Fruit fly (Drosophila melanogaster): ENCODE data around the gene CG12795.
A peak's percentile ranks its signal among the peaks of the same experiment; 100 is the strongest.

The CG12795 gene

DNA sequence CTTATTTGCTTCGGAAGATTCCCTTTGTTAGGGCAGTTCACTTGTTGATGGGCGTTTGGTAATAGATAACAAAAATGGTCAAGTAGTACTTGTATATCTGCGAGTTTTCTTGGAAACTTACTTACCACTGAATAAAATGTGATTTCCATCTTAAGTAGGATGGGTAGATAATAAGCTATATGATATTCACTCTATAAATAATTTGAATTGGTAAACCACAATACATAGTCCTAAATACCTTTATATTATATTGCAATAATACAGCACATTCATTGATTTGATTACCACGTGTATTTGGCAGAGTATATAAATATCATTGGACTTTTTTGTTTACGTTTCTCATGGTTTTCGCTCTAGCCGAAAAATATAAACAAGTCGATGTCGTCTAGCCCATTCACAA lies 23.7 kb downstream of the CG12795 start (continued):
- peak; percentile 10; the same call in 1 of the 4 replicates for TF ChIP-seq Gug (GFP tag; IDR thresholded peaks at IDR 0.05)
- TF ChIP-seq CG7745 (tag; optimal IDR thresholded peaks at IDR 0.05) = no peak
- TF ChIP-seq emc (GFP tag; optimal IDR thresholded peaks at IDR 0.05) = no peak
- TF ChIP-seq chn (GFP tag; optimal IDR thresholded peaks at IDR 0.05) = peak; percentile 32
- 0 out of 2 replicates have a peak, but pooled peaks have one; percentile 54 for TF ChIP-seq E2f1 (GFP tag; IDR thresholded peaks at IDR 0.05)
- peak; percentile 65 for TF ChIP-seq Oli (tag; optimal IDR thresholded peaks at IDR 0.05)
- TF ChIP-seq CG8765 (GFP tag; IDR thresholded peaks at IDR 0.05) = no peak
- no peak for TF ChIP-seq MESR4 (GFP tag; optimal IDR thresholded peaks at IDR 0.05)
- peak; percentile 3 for TF ChIP-seq gcm (GFP tag; optimal IDR thresholded peaks at IDR 0.05)
- peak; percentile 45; the same call in 1 of the 2 replicates for TF ChIP-seq gsb (GFP tag; IDR thresholded peaks at IDR 0.05)
- TF ChIP-seq CG8290 (GFP tag; optimal IDR thresholded peaks at IDR 0.05) = no peak
- peak in 1 of 2 experiments; percentile 35 for TF ChIP-seq CG8290 (tag; optimal IDR thresholded peaks at IDR 0.05)
- TF ChIP-seq run (tag; optimal IDR thresholded peaks at IDR 0.05) = peak; percentile 33
- no peak for TF ChIP-seq C15 (GFP tag; IDR thresholded peaks at IDR 0.05)
- no peak for TF ChIP-seq Poxn (GFP tag; IDR thresholded peaks at IDR 0.05)
- no peak for TF ChIP-seq CG6254 (GFP tag; optimal IDR thresholded peaks at IDR 0.05)
- no peak for TF ChIP-seq TFAM (GFP tag; optimal IDR thresholded peaks at IDR 0.05)
- peak; percentile 52 for TF ChIP-seq Fer3 (tag; optimal IDR thresholded peaks at IDR 0.05)
- peak; percentile 74 for TF ChIP-seq CG12391 (tag; optimal IDR thresholded peaks at IDR 0.05)
- no peak for TF ChIP-seq Dref (GFP tag; IDR thresholded peaks at IDR 0.05)
- TF ChIP-seq bsh (GFP tag; optimal IDR thresholded peaks at IDR 0.05) = peak in 1 of 2 experiments; percentile 42
- TF ChIP-seq CG9932 (GFP tag; IDR thresholded peaks at IDR 0.05) = peak; percentile 65
- TF ChIP-seq grn (GFP tag; optimal IDR thresholded peaks at IDR 0.05) = no peak
- TF ChIP-seq Ets97D (GFP tag; optimal IDR thresholded peaks at IDR 0.05) = no peak
- peak; percentile 68 for TF ChIP-seq CG17385 (GFP tag; optimal IDR thresholded peaks at IDR 0.05)
- TF ChIP-seq sima (GFP tag; optimal IDR thresholded peaks at IDR 0.05) = no peak
- peak; percentile 10 for TF ChIP-seq Vsx1 (GFP tag; optimal IDR thresholded peaks at IDR 0.05)
- peak; percentile 18 for TF ChIP-seq Deaf1 (tag; optimal IDR thresholded peaks at IDR 0.05)
- TF ChIP-seq H15 (GFP tag; IDR thresholded peaks at IDR 0.05) = 0 out of 3 replicates have a peak, but pooled peaks have one; percentile 44
- no peak for TF ChIP-seq CG11398 (GFP tag; optimal IDR thresholded peaks at IDR 0.05)
- peak; percentile 49 for TF ChIP-seq Hr3 (GFP tag; optimal IDR thresholded peaks at IDR 0.05)
- TF ChIP-seq Usf (GFP tag; optimal IDR thresholded peaks at IDR 0.05) = no peak
- TF ChIP-seq zfh1 (GFP tag; IDR thresholded peaks at IDR 0.05) = no peak
- TF ChIP-seq CG10147 (GFP tag; optimal IDR thresholded peaks at IDR 0.05) = peak; percentile 68
- peak; percentile 70 for TF ChIP-seq lab (GFP tag; optimal IDR thresholded peaks at IDR 0.05)
- peak; percentile 29 for TF ChIP-seq Max (GFP tag; optimal IDR thresholded peaks at IDR 0.05)
- TF ChIP-seq CG11560 (tag; IDR thresholded peaks at IDR 0.05) = no peak
- peak; percentile 55 for TF ChIP-seq CHES-1-like (GFP tag; optimal IDR thresholded peaks at IDR 0.05)
- TF ChIP-seq corto (GFP tag; optimal IDR thresholded peaks at IDR 0.05) = no peak
- no peak for TF ChIP-seq CG4282 (GFP tag; optimal IDR thresholded peaks at IDR 0.05)
- peak; percentile 11 for TF ChIP-seq pum (GFP tag; optimal IDR thresholded peaks at IDR 0.05)
- TF ChIP-seq knrl (GFP tag; IDR thresholded peaks at IDR 0.05; ENCODE audit: partially characterized antibody) = no peak
- no peak for TF ChIP-seq ab (GFP tag; optimal IDR thresholded peaks at IDR 0.05)
- TF ChIP-seq B-H2 (GFP tag; optimal IDR thresholded peaks at IDR 0.05) = no peak
- no peak for TF ChIP-seq insv (GFP tag; optimal IDR thresholded peaks at IDR 0.05)
- TF ChIP-seq CG15696 (tag; optimal IDR thresholded peaks at IDR 0.05) = no peak
- TF ChIP-seq CG12769 (tag; optimal IDR thresholded peaks at IDR 0.05) = no peak
- TF ChIP-seq Fer2 (tag; optimal IDR thresholded peaks at IDR 0.05) = peak; percentile 27
- TF ChIP-seq CG13894 (tag; optimal IDR thresholded peaks at IDR 0.05) = no peak
- TF ChIP-seq Ptx1 (GFP tag; IDR thresholded peaks at IDR 0.05) = peak; percentile 82
- no peak for TF ChIP-seq gsb-n (tag; optimal IDR thresholded peaks at IDR 0.05)
